Worm (Caenorhabditis elegans): ENCODE measurements around the gene inx-9.

Gene inx-9

DNA sequence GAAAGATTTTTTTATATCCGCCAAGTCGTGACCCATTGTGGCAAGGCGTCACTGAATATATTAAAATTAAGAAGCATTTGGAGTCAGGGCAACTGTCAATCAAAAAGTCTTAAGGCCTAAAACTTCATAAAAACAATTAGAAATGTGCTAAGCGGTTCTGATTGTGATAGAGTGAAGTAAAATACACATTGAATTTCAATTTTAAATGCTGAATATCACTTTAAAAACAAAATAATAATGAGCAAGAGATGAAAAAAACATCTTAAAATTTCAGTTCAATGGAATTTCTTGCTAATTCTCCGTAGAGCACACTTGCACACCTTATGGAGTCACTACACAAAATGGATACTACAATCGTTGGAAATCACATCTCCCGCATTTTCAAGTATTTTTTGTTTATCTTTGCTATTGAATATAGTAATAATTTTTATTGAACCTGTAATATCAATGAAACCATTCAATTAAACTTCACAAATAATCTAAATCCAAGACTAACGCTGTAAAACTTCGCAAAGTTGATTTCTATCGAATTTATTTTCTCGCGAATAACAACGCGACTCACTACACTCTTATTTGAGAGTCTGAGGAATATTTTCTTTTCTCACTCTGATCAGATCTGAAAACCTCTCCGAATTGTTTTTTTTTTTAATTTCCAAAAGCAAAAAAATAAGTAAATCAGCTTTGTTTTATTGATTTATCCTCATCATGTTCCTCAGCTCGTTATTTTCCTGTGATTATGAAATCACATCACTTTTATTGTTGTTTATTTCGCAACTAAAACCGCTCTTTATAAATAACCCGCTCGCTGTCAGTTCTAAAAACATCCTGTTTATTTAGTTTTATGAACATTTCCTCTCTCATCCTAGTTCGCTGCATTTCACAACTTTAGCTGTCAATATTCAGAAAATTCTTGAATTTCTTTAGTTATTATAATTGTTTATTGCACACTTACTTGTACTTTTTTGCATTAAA lies 40.4 kb upstream of the inx-9 start, which contains the start of gene mars-1 (continued):
- peak; percentile 60 for TF ChIP-seq jun-1 (tag; optimal IDR thresholded peaks at IDR 0.05)
- TF ChIP-seq irx-1 (tag; optimal IDR thresholded peaks at IDR 0.05): peak; percentile 64
- TF ChIP-seq nhr-84 (tag; optimal IDR thresholded peaks at IDR 0.05): no peak
- TF ChIP-seq ceh-90 (tag; optimal IDR thresholded peaks at IDR 0.05): peak; percentile 45
- peak; percentile 55 for TF ChIP-seq aly-2 (tag; optimal IDR thresholded peaks at IDR 0.05)
- peak; percentile 76 for TF ChIP-seq lir-3 (tag; optimal IDR thresholded peaks at IDR 0.05; ENCODE audit: poor library complexity)
- peak; percentile 52 for TF ChIP-seq lin-15B (tag; optimal IDR thresholded peaks at IDR 0.05)
- TF ChIP-seq C34B4.2 (tag; optimal IDR thresholded peaks at IDR 0.05): no peak
- no peak for TF ChIP-seq zip-4 (GFP tag; optimal IDR thresholded peaks at IDR 0.05)
- TF ChIP-seq swsn-7 (tag; optimal IDR thresholded peaks at IDR 0.05): peak; percentile 63
- no peak for TF ChIP-seq sptf-1 (tag; optimal IDR thresholded peaks at IDR 0.05)
- peak; percentile 86 for TF ChIP-seq fkh-8 (tag; optimal IDR thresholded peaks at IDR 0.05)
- peak; percentile 65 to 88 for TF ChIP-seq lsy-2 (tag; optimal IDR thresholded peaks at IDR 0.05)
- peak; percentile 70 to 72 for TF ChIP-seq efl-1 (optimal IDR thresholded peaks at IDR 0.05)
- TF ChIP-seq efl-1 (GFP tag; optimal IDR thresholded peaks at IDR 0.05 in 1 of 2): peak; percentile 58 to 89
- TF ChIP-seq unc-130 (tag; optimal IDR thresholded peaks at IDR 0.05): peak; percentile 37
- peak in 1 of 6 experiments; percentile 14 for TF ChIP-seq elt-3 (tag; optimal IDR thresholded peaks at IDR 0.05)
- peak; percentile 40 for TF ChIP-seq sox-4 (tag; optimal IDR thresholded peaks at IDR 0.05)
- TF ChIP-seq C16A3.4 (tag; optimal IDR thresholded peaks at IDR 0.05): peak; percentile 89
- peak; percentile 51 for TF ChIP-seq nhr-19 (GFP tag; conservative IDR thresholded peaks at IDR 0.05)
- TF ChIP-seq tbx-2 (tag; optimal IDR thresholded peaks at IDR 0.05): peak; percentile 73
- TF ChIP-seq lin-13 (GFP tag; optimal IDR thresholded peaks at IDR 0.05): peak; percentile 30
- TF ChIP-seq hlh-4 (tag; optimal IDR thresholded peaks at IDR 0.05): no peak
- TF ChIP-seq mdl-1 (tag; optimal IDR thresholded peaks at IDR 0.05): no peak
- TF ChIP-seq xbp-1 (tag; optimal IDR thresholded peaks at IDR 0.05): peak; percentile 77
- peak; percentile 74 for TF ChIP-seq nhr-77 (tag; optimal IDR thresholded peaks at IDR 0.05)
- TF ChIP-seq ceh-63 (GFP tag; optimal IDR thresholded peaks at IDR 0.05): peak; percentile 55
- TF ChIP-seq isw-1 (GFP tag; IDR thresholded peaks at IDR 0.05): peak; percentile 80
- peak; percentile 56 for TF ChIP-seq egl-13 (tag; optimal IDR thresholded peaks at IDR 0.05)
- TF ChIP-seq alr-1 (tag; optimal IDR thresholded peaks at IDR 0.05; ENCODE audit: borderline replicate concordance): no peak
- no peak for TF ChIP-seq lin-39 (tag; optimal IDR thresholded peaks at IDR 0.05)
- TF ChIP-seq ceh-82 (tag; optimal IDR thresholded peaks at IDR 0.05): peak; percentile 12 to 53 (median 49)
- TF ChIP-seq nhr-47 (tag; optimal IDR thresholded peaks at IDR 0.05): peak; percentile 82
- peak; percentile 86 for TF ChIP-seq nhr-20 (tag; optimal IDR thresholded peaks at IDR 0.05)
- TF ChIP-seq mab-9 (GFP tag; IDR thresholded peaks at IDR 0.05): no peak
- TF ChIP-seq fkh-10 (GFP tag; optimal IDR thresholded peaks at IDR 0.05): no peak
- peak; percentile 62 for TF ChIP-seq C04F5.9 (tag; optimal IDR thresholded peaks at IDR 0.05)
- TF ChIP-seq pag-3 (tag; optimal IDR thresholded peaks at IDR 0.05; ENCODE audit: borderline replicate concordance, insufficient read depth): no peak
- TF ChIP-seq F16B12.6 (tag; optimal IDR thresholded peaks at IDR 0.05): peak; percentile 19
- TF ChIP-seq ztf-11 (tag; optimal IDR thresholded peaks at IDR 0.05): peak in 1 of 2 experiments; percentile 60
- peak; percentile 51 for TF ChIP-seq nhr-237 (tag; optimal IDR thresholded peaks at IDR 0.05)
- TF ChIP-seq lin-35 (GFP tag; optimal IDR thresholded peaks at IDR 0.05): peak; percentile 66 to 84
- no peak; the same call in 1 of the 2 replicates for TF ChIP-seq grh-1 (GFP tag; IDR thresholded peaks at IDR 0.05)
- TF ChIP-seq unc-62 (GFP tag; optimal IDR thresholded peaks at IDR 0.05): no peak
- peak; percentile 81 for TF ChIP-seq nhr-85 (tag)
- peak; percentile 72 for TF ChIP-seq rnt-1 (tag; optimal IDR thresholded peaks at IDR 0.05)
- peak; percentile 68 for TF ChIP-seq hpl-2 (GFP tag; optimal IDR thresholded peaks at IDR 0.05)
- TF ChIP-seq snpc-4 (tag; optimal IDR thresholded peaks at IDR 0.05): peak; percentile 17
- peak; percentile 53 to 63 (median 61) for TF ChIP-seq dpl-1 (GFP tag; optimal IDR thresholded peaks at IDR 0.05)
- no peak for TF ChIP-seq nhr-12 (tag; optimal IDR thresholded peaks at IDR 0.05)

Measured in whole organism, L1 larva.